Worm (Caenorhabditis elegans): Measurements from ENCODE around the gene clec-227.
A peak's percentile ranks its signal among the peaks of the same experiment; 100 is the strongest.

Gene clec-227

ce11 chrV:14448669-14449068, 23.7 kb upstream of the clec-227 start:
- TF ChIP-seq tbx-8 (GFP tag; optimal IDR thresholded peaks at IDR 0.05) = no peak
- TF ChIP-seq nhr-28 (tag; optimal IDR thresholded peaks at IDR 0.05) = no peak
- TF ChIP-seq ceh-39 (tag; optimal IDR thresholded peaks at IDR 0.05) = no peak
- no peak for TF ChIP-seq snpc-4 (tag; optimal IDR thresholded peaks at IDR 0.05)
- no peak for TF ChIP-seq ztf-11 (tag; optimal IDR thresholded peaks at IDR 0.05)
- TF ChIP-seq cnd-1 (tag; optimal IDR thresholded peaks at IDR 0.05) = no peak
- no peak for TF ChIP-seq lsy-2 (tag; optimal IDR thresholded peaks at IDR 0.05)
- TF ChIP-seq unc-62 (GFP tag; optimal IDR thresholded peaks at IDR 0.05) = no peak
- no peak for TF ChIP-seq elt-3 (tag; optimal IDR thresholded peaks at IDR 0.05)
- TF ChIP-seq pha-4 (tag; optimal IDR thresholded peaks at IDR 0.05) = no peak
- no peak for TF ChIP-seq unc-120 (tag; optimal IDR thresholded peaks at IDR 0.05; ENCODE audit: poor library complexity, severe bottlenecking)
- TF ChIP-seq lin-32 (GFP tag; optimal IDR thresholded peaks at IDR 0.05) = no peak
- TF ChIP-seq drap-1 (GFP tag; optimal IDR thresholded peaks at IDR 0.05) = no peak
- no peak for TF ChIP-seq elt-1 (tag; optimal IDR thresholded peaks at IDR 0.05; ENCODE audit: borderline replicate concordance, insufficient read depth)
- no peak for TF ChIP-seq nhr-2 (tag; optimal IDR thresholded peaks at IDR 0.05)
- no peak for TF ChIP-seq sem-2 (GFP tag; optimal IDR thresholded peaks at IDR 0.05)

DNA sequence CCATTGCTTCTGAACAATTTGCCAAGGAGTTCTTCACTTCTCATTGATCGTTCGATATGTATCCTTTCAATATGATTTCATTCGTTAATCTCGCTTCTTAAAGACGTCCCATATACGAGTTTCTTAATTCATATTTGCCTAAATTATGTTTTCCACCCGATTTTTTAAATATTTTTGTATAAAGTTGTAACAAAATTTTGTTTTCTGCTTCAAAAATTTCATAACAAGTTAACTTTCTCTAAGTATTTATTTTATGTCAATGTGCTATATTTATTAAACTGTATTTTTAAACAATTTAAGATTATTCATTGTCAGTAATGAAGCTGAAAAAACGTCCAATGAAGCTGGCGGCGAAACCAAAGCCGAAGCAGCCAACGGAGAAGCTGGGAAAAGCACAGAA, 22.9 kb upstream of the clec-227 start, which contains the start of gene F23B12.7:
TSS of gene F23B12.7 (plus strand) at position 301 of the 400 bp plus-strand sequence.
- TF ChIP-seq ham-2 (GFP tag; optimal IDR thresholded peaks at IDR 0.05) (no peak), ceh-43 (GFP tag; optimal IDR thresholded peaks at IDR 0.05) (no peak), lsy-2 (tag; optimal IDR thresholded peaks at IDR 0.05) (no peak), ceh-39 (tag; optimal IDR thresholded peaks at IDR 0.05) (no peak), blmp-1 (tag; optimal IDR thresholded peaks at IDR 0.05) (no peak), elt-3 (tag; optimal IDR thresholded peaks at IDR 0.05) (no peak), ces-1 (GFP tag; optimal IDR thresholded peaks at IDR 0.05) (no peak), nhr-12 (tag; optimal IDR thresholded peaks at IDR 0.05) (no peak), elt-1 (tag; optimal IDR thresholded peaks at IDR 0.05; ENCODE audit: borderline replicate concordance, insufficient read depth) (no peak), pha-4 (tag; optimal IDR thresholded peaks at IDR 0.05) (no peak), lin-32 (GFP tag; optimal IDR thresholded peaks at IDR 0.05) (no peak), mep-1 (tag; optimal IDR thresholded peaks at IDR 0.05) (no peak), cnd-1 (tag; optimal IDR thresholded peaks at IDR 0.05) (no peak), bed-3 (GFP tag; optimal IDR thresholded peaks at IDR 0.05) (no peak), zip-8 (tag; optimal IDR thresholded peaks at IDR 0.05) (no peak), mab-5 (tag; optimal IDR thresholded peaks at IDR 0.05) (no peak), flh-1 (GFP tag; optimal IDR thresholded peaks at IDR 0.05) (no peak), sptf-1 (tag; optimal IDR thresholded peaks at IDR 0.05) (no peak)

- TF ChIP-seq mep-1 (tag; optimal IDR thresholded peaks at IDR 0.05) (no peak), lin-13 (tag; optimal IDR thresholded peaks at IDR 0.05) (peak; percentile 35)
These were observed 15.7 kb upstream of the clec-227 start, which contains the start of gene bmk-1 for ce11 chrV:14456626-14457025. Gene bmk-1 (minus strand): TSS chrV:14456984.

ce11 chrV:14457070-14457469, 15.3 kb upstream of the clec-227 start, which contains the start of gene coh-3:
Gene coh-3 (plus strand): TSS chrV:14457422.
- TF ChIP-seq snpc-4 (tag; optimal IDR thresholded peaks at IDR 0.05) (no peak), nhr-237 (tag; optimal IDR thresholded peaks at IDR 0.05) (no peak), nhr-12 (tag; optimal IDR thresholded peaks at IDR 0.05) (no peak), unc-62 (GFP tag; optimal IDR thresholded peaks at IDR 0.05) (no peak), lin-32 (GFP tag; optimal IDR thresholded peaks at IDR 0.05) (no peak), ham-2 (GFP tag; optimal IDR thresholded peaks at IDR 0.05) (no peak), ceh-83 (GFP tag; optimal IDR thresholded peaks at IDR 0.05) (no peak), nhr-2 (tag; optimal IDR thresholded peaks at IDR 0.05) (no peak), mls-2 (tag; optimal IDR thresholded peaks at IDR 0.05) (no peak), unc-120 (tag; optimal IDR thresholded peaks at IDR 0.05; ENCODE audit: poor library complexity, severe bottlenecking) (no peak), blmp-1 (tag; optimal IDR thresholded peaks at IDR 0.05) (no peak), elt-3 (tag; optimal IDR thresholded peaks at IDR 0.05) (no peak), mep-1 (tag; optimal IDR thresholded peaks at IDR 0.05) (no peak), ces-1 (GFP tag; optimal IDR thresholded peaks at IDR 0.05) (no peak), sptf-1 (tag; optimal IDR thresholded peaks at IDR 0.05) (no peak), drap-1 (GFP tag; optimal IDR thresholded peaks at IDR 0.05) (no peak)

ce11 chrV:14460122-14460521, 12.2 kb upstream of the clec-227 start:
- TF ChIP-seq snpc-4 (tag; optimal IDR thresholded peaks at IDR 0.05) = no peak
- no peak for TF ChIP-seq nhr-237 (tag; optimal IDR thresholded peaks at IDR 0.05)
- TF ChIP-seq M03D4.4 (tag; optimal IDR thresholded peaks at IDR 0.05) = no peak
- no peak for TF ChIP-seq sptf-1 (tag; optimal IDR thresholded peaks at IDR 0.05)
- TF ChIP-seq lin-13 (tag; optimal IDR thresholded peaks at IDR 0.05) = no peak
- TF ChIP-seq nhr-28 (tag; optimal IDR thresholded peaks at IDR 0.05) = no peak
- no peak for TF ChIP-seq sem-2 (GFP tag; optimal IDR thresholded peaks at IDR 0.05)
- TF ChIP-seq elt-1 (tag; optimal IDR thresholded peaks at IDR 0.05; ENCODE audit: borderline replicate concordance, insufficient read depth) = no peak
- TF ChIP-seq nhr-2 (tag; optimal IDR thresholded peaks at IDR 0.05) = no peak
- TF ChIP-seq blmp-1 (tag; optimal IDR thresholded peaks at IDR 0.05) = no peak
- no peak for TF ChIP-seq flh-1 (GFP tag; optimal IDR thresholded peaks at IDR 0.05)
- no peak for TF ChIP-seq lin-32 (GFP tag; optimal IDR thresholded peaks at IDR 0.05)
- no peak for TF ChIP-seq ceh-43 (GFP tag; optimal IDR thresholded peaks at IDR 0.05)
- no peak for TF ChIP-seq mab-5 (tag; optimal IDR thresholded peaks at IDR 0.05)
- TF ChIP-seq lsy-2 (tag; optimal IDR thresholded peaks at IDR 0.05) = no peak
- no peak for TF ChIP-seq drap-1 (GFP tag; optimal IDR thresholded peaks at IDR 0.05)
